Fruit fly (Drosophila melanogaster): ENCODE results near the gene Eip74EF.
A peak's percentile ranks its signal among the peaks of the same experiment; 100 is the strongest.

Eip74EF gene

dm6 chr3L:17579121-17579520 lies 40.0 kb downstream of the Eip74EF start:
- TF ChIP-seq CG10631 (GFP tag; optimal IDR thresholded peaks at IDR 0.05) = peak; percentile 53
- TF ChIP-seq CG6792 (GFP tag; optimal IDR thresholded peaks at IDR 0.05) = no peak
- TF ChIP-seq CG32006 (GFP tag; optimal IDR thresholded peaks at IDR 0.05) = peak; percentile 23
- TF ChIP-seq Hr4 (GFP tag; optimal IDR thresholded peaks at IDR 0.05) = no peak
- TF ChIP-seq CG15336 (GFP tag; IDR thresholded peaks at IDR 0.05) = no peak
- no peak; the same call in 2 of the 3 replicates for TF ChIP-seq CG8119 (GFP tag; IDR thresholded peaks at IDR 0.05)
- TF ChIP-seq Sox15 (GFP tag; optimal IDR thresholded peaks at IDR 0.05) = no peak
- TF ChIP-seq topi (GFP tag; optimal IDR thresholded peaks at IDR 0.05) = peak; percentile 17
- TF ChIP-seq lz (GFP tag; optimal IDR thresholded peaks at IDR 0.05) = peak; percentile 30
- TF ChIP-seq CG31627 (GFP tag; optimal IDR thresholded peaks at IDR 0.05) = peak; percentile 18
- TF ChIP-seq fd59A (GFP tag; optimal IDR thresholded peaks at IDR 0.05) = peak; percentile 5
- TF ChIP-seq dac (GFP tag; optimal IDR thresholded peaks at IDR 0.05) = no peak
- TF ChIP-seq Sox14 (GFP tag; optimal IDR thresholded peaks at IDR 0.05) = no peak
- peak; percentile 3 for TF ChIP-seq CG11902 (GFP tag; optimal IDR thresholded peaks at IDR 0.05)
- TF ChIP-seq CG7368 (GFP tag; optimal IDR thresholded peaks at IDR 0.05) = no peak
- peak; percentile 11 for TF ChIP-seq CG34406 (GFP tag; optimal IDR thresholded peaks at IDR 0.05)
- no peak for TF ChIP-seq CG11294 (GFP tag; IDR thresholded peaks at IDR 0.05)
- TF ChIP-seq CG1621 (tag; optimal IDR thresholded peaks at IDR 0.05) = no peak
- TF ChIP-seq CG6808 (GFP tag; optimal IDR thresholded peaks at IDR 0.05) = peak; percentile 1
- TF ChIP-seq Blimp-1 (GFP tag; optimal IDR thresholded peaks at IDR 0.05) = no peak
- TF ChIP-seq fkh (GFP tag; optimal IDR thresholded peaks at IDR 0.05) = no peak
- no peak for TF ChIP-seq Lpt (GFP tag; optimal IDR thresholded peaks at IDR 0.05)
- no peak for TF ChIP-seq spab (GFP tag; optimal IDR thresholded peaks at IDR 0.05)
- no peak for TF ChIP-seq CG11762 (GFP tag; optimal IDR thresholded peaks at IDR 0.05; ENCODE audit: insufficient read depth)
- TF ChIP-seq acj6 (GFP tag; optimal IDR thresholded peaks at IDR 0.05) = peak; percentile 34
- peak; percentile 21 for TF ChIP-seq Sox102F (GFP tag; optimal IDR thresholded peaks at IDR 0.05)
- TF ChIP-seq dsx (GFP tag; optimal IDR thresholded peaks at IDR 0.05; ENCODE audit: poor library complexity, severe bottlenecking) = no peak
- TF ChIP-seq Hr38 (GFP tag; optimal IDR thresholded peaks at IDR 0.05) = no peak
- TF ChIP-seq Ets96B (tag; optimal IDR thresholded peaks at IDR 0.05) = peak; percentile 77
- TF ChIP-seq pdm3 (GFP tag; optimal IDR thresholded peaks at IDR 0.05) = peak; percentile 43
- peak; percentile 33 for TF ChIP-seq Met (GFP tag; optimal IDR thresholded peaks at IDR 0.05)
- TF ChIP-seq svp (GFP tag) = peak; percentile 49
- no peak for TF ChIP-seq CG10669 (GFP tag; optimal IDR thresholded peaks at IDR 0.05)
- peak; percentile 20 for TF ChIP-seq esn (GFP tag; optimal IDR thresholded peaks at IDR 0.05)
- TF ChIP-seq CG8319 (GFP tag; optimal IDR thresholded peaks at IDR 0.05) = no peak
- peak; percentile 86 for TF ChIP-seq Eip78C (GFP tag)
- TF ChIP-seq CG16779 (tag; optimal IDR thresholded peaks at IDR 0.05) = no peak
- TF ChIP-seq CG3919 (GFP tag; optimal IDR thresholded peaks at IDR 0.05) = no peak
- no peak for TF ChIP-seq cyc (GFP tag; optimal IDR thresholded peaks at IDR 0.05)
- TF ChIP-seq eg (GFP tag; IDR thresholded peaks at IDR 0.05) = no peak
- peak in 1 of 2 experiments; percentile 33 for TF ChIP-seq salr (GFP tag; optimal IDR thresholded peaks at IDR 0.05)
- peak; percentile 40 for TF ChIP-seq CG3032 (tag; optimal IDR thresholded peaks at IDR 0.05)
- no peak for TF ChIP-seq CG6163 (GFP tag; IDR thresholded peaks at IDR 0.05)
- TF ChIP-seq Ets21C (GFP tag; optimal IDR thresholded peaks at IDR 0.05) = no peak
- TF ChIP-seq CG9139 (GFP tag; optimal IDR thresholded peaks at IDR 0.05) = no peak
- peak; percentile 6 for TF ChIP-seq CG8632 (GFP tag; optimal IDR thresholded peaks at IDR 0.05)
- TF ChIP-seq OdsH (GFP tag; optimal IDR thresholded peaks at IDR 0.05) = no peak
- no peak for TF ChIP-seq fd85E (GFP tag; optimal IDR thresholded peaks at IDR 0.05)
- TF ChIP-seq Smox (GFP tag; optimal IDR thresholded peaks at IDR 0.05) = no peak
- TF ChIP-seq Gug (GFP tag; IDR thresholded peaks at IDR 0.05) = no peak
- no peak for TF ChIP-seq Hr39 (GFP tag; optimal IDR thresholded peaks at IDR 0.05)
- TF ChIP-seq Eip93F (GFP tag; optimal IDR thresholded peaks at IDR 0.05) = no peak
- TF ChIP-seq Eip75B (GFP tag; optimal IDR thresholded peaks at IDR 0.05) = peak; percentile 9

Data from whole organism, prepupa.